Worm (Caenorhabditis elegans) whole organism, early embryonic: ENCODE measurements around the gene plpp-1.2.

Source experiments
- aly-1 ChIP-seq: sonication (generic microtip); optimal IDR thresholded peaks from 2 replicates; lab custom pipeline; 2016; ENCODE audit warnings: missing genetic modification characterization, missing compliant biosample characterization
- ama-1 ChIP-seq: fragments of 150-350 bp; optimal IDR thresholded peaks from 2 replicates; lab custom pipeline; 2014
- hmbx-1 ChIP-seq: sonication (generic microtip); optimal IDR thresholded peaks from 2 replicates; lab custom pipeline; 2016; ENCODE audit warnings: mild to moderate bottlenecking, missing genetic modification characterization, missing compliant biosample characterization
- hmg-4 ChIP-seq: fragments of 200-800 bp; sonication (Bioruptor generic); optimal IDR thresholded peaks from 2 replicates; lab custom pipeline; 2018; ENCODE audit warnings: mild to moderate bottlenecking, missing genetic modification characterization, missing compliant biosample characterization
- hnd-1 ChIP-seq: sonication (generic microtip); optimal IDR thresholded peaks from 2 replicates; lab custom pipeline; 2016; ENCODE audit warnings: missing genetic modification characterization, missing compliant biosample characterization
- scrt-1 ChIP-seq: fragments of 200-800 bp; sonication (Bioruptor generic); IDR thresholded peaks from 2 replicates; pipeline ENCODE4 v1.3.6; 2022; ENCODE audit warnings: missing genetic modification characterization, missing compliant biosample characterization
- tbx-11 ChIP-seq: fragments of 200-800 bp; sonication (Bioruptor generic); IDR thresholded peaks from 2 replicates; pipeline ENCODE4 v1.3.6; 2022; ENCODE audit warnings: missing genetic modification characterization, missing compliant biosample characterization
- tra-4 ChIP-seq: sonication (generic microtip); optimal IDR thresholded peaks from 2 replicates; lab custom pipeline; 2017; ENCODE audit warnings: missing genetic modification characterization, missing compliant biosample characterization

DNA sequence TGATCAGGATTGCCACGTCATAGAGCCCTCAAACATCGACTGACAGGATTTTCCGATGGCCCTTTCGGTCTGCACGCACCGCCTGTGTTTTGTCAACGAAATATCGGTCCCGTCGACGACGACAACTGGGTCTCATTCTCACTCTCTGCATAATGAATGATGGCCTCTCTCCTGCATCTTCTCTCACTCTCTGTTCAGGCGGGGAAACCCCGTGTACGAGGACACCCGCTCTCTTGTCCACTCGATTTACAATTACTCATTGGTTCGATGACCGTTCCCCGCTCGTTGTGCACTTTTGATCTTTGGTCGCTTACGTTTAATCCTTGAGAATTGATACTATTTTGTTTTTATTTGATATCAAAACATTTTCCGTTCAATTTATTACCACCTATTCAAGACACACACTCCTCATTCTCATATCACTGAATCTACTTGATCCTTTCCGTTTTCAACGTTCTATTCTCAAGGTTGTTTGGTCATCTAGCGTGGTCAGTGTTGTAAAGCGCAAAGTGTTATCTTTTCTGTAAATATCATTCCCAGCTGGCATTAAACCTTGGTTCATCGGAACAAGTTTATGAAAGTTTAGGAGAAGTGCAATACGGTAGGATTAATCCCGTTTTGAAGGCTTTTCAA lies 37.5 kb downstream of the plpp-1.2 start:
- peak; percentile 53 for TF ChIP-seq aly-1 (tag; lab: Kevin White, UChicago)
- TF ChIP-seq hmbx-1 = no peak
- no peak for TF ChIP-seq scrt-1
- no peak for TF ChIP-seq hnd-1 (tag; lab: Kevin White, UChicago)
- no peak for TF ChIP-seq ama-1 (lab: Kevin White, UChicago)
- peak; percentile 80 for TF ChIP-seq hmg-4 (GFP tag; lab: Kevin White, UChicago)
- no peak for TF ChIP-seq tra-4 (tag; lab: Kevin White, UChicago)
- no peak for TF ChIP-seq tbx-11 (GFP tag; lab: Robert Waterston, UW)
